Worm (Caenorhabditis elegans) whole organism, L3 larva: ENCODE results near the gene K02E10.6.
A peak's percentile ranks its signal among the peaks of the same experiment; 100 is the strongest.

ENCODE experiments used
- R02D3.7 ChIP-seq: fragments of 150-350 bp; optimal IDR thresholded peaks from 2 replicates; lab custom pipeline; 2014; ENCODE audit warnings: missing biosample characterization, missing genetic modification characterization
- ZK546.5 ChIP-seq: sonication (generic microtip); optimal IDR thresholded peaks from 2 replicates; lab custom pipeline; 2017; ENCODE audit warnings: missing biosample characterization, missing genetic modification characterization
- aly-2 ChIP-seq: fragments of 150-350 bp; optimal IDR thresholded peaks from 2 replicates; lab custom pipeline; 2014; ENCODE audit warnings: missing biosample characterization, missing genetic modification characterization
- ama-1 ChIP-seq: fragments of 150-350 bp; optimal IDR thresholded peaks from 2 replicates; lab custom pipeline; 2018
- ceh-16 ChIP-seq: sonication (generic microtip); optimal IDR thresholded peaks from 2 replicates; lab custom pipeline; 2017; ENCODE audit warnings: missing biosample characterization, missing genetic modification characterization
- ceh-28 ChIP-seq: fragments of 150-350 bp; optimal IDR thresholded peaks from 2 replicates; lab custom pipeline; 2014; ENCODE audit warnings: missing biosample characterization, missing genetic modification reagents, missing genetic modification characterization
- ceh-82 ChIP-seq: fragments of 150-350 bp; optimal IDR thresholded peaks from 2 replicates; lab custom pipeline; 2014; ENCODE audit warnings: missing biosample characterization, missing genetic modification characterization
- ceh-9 ChIP-seq: sonication (generic microtip); optimal IDR thresholded peaks from 2 replicates; lab custom pipeline; 2018; ENCODE audit warnings: missing biosample characterization, missing genetic modification characterization
- daf-12 ChIP-seq: fragments of 150-350 bp; optimal IDR thresholded peaks from 2 replicates; lab custom pipeline; 2014; ENCODE audit warnings: missing biosample characterization, missing genetic modification reagents, missing genetic modification characterization
- egl-27 ChIP-seq: sonication (generic microtip); optimal IDR thresholded peaks from 4 replicates; lab custom pipeline; 2017; ENCODE audit warnings: missing biosample characterization, missing genetic modification reagents, missing genetic modification characterization
- egl-5 ChIP-seq: fragments of 150-350 bp; optimal IDR thresholded peaks from 2 replicates; lab custom pipeline; 2017; ENCODE audit warnings: missing biosample characterization, missing genetic modification reagents, missing genetic modification characterization, inconsistent platforms
- elt-2 ChIP-seq: sonication (generic microtip); optimal IDR thresholded peaks from 2 replicates; lab custom pipeline; 2016; ENCODE audit warnings: missing genetic modification reagents, mild to moderate bottlenecking, missing genetic modification characterization, missing compliant biosample characterization
- elt-3 ChIP-seq, 3 experiments: fragments of 150-350 bp in 1 of 3; sonication (generic microtip) in 2 of 3; optimal IDR thresholded peaks; 2 replicates in 2 of 3; 4 replicates in 1 of 3; lab custom pipeline; 2014 to 2017; ENCODE audit warnings: missing biosample characterization in 3 of 3, missing genetic modification characterization in 3 of 3
- eor-1 ChIP-seq, 2 experiments: fragments of 150-350 bp; optimal IDR thresholded peaks; 2 replicates each; lab custom pipeline; 2014 to 2018; ENCODE audit warnings: missing biosample characterization in 2 of 2, missing genetic modification characterization in 2 of 2
- fkh-10 ChIP-seq: sonication (generic microtip); optimal IDR thresholded peaks from 2 replicates; lab custom pipeline; 2017; ENCODE audit warnings: missing biosample characterization, missing genetic modification reagents, missing genetic modification characterization
- lin-15B ChIP-seq: fragments of 150-350 bp; optimal IDR thresholded peaks from 2 replicates; lab custom pipeline; 2014; ENCODE audit warnings: missing biosample characterization, missing genetic modification characterization
- mdl-1 ChIP-seq: fragments of 150-350 bp; optimal IDR thresholded peaks from 2 replicates; lab custom pipeline; 2014; ENCODE audit warnings: missing biosample characterization, missing genetic modification characterization
- mml-1 ChIP-seq: fragments of 150-350 bp; sonication (generic microtip); optimal IDR thresholded peaks from 3 replicates; lab custom pipeline; 2014; ENCODE audit warnings: missing biosample characterization, missing genetic modification characterization
- nhr-11 ChIP-seq: fragments of 150-350 bp; optimal IDR thresholded peaks from 2 replicates; lab custom pipeline; 2014; ENCODE audit warnings: missing biosample characterization, missing genetic modification characterization
- nhr-12 ChIP-seq: fragments of 150-350 bp; optimal IDR thresholded peaks from 2 replicates; lab custom pipeline; 2014; ENCODE audit warnings: missing biosample characterization, missing genetic modification characterization
- nhr-23 ChIP-seq: fragments of 150-350 bp; optimal IDR thresholded peaks from 2 replicates; lab custom pipeline; 2014; ENCODE audit warnings: missing biosample characterization, missing genetic modification reagents, missing genetic modification characterization
- nhr-237 ChIP-seq: fragments of 150-350 bp; optimal IDR thresholded peaks from 2 replicates; lab custom pipeline; 2014; ENCODE audit warnings: missing biosample characterization, missing genetic modification characterization
- nhr-25 ChIP-seq: sonication (generic microtip); optimal IDR thresholded peaks from 2 replicates; lab custom pipeline; 2017; ENCODE audit warnings: missing biosample characterization, missing genetic modification characterization
- nhr-28 ChIP-seq: fragments of 150-350 bp; optimal IDR thresholded peaks from 2 replicates; lab custom pipeline; 2014; ENCODE audit warnings: missing biosample characterization, missing genetic modification characterization
- nhr-43 ChIP-seq: sonication (generic microtip); optimal IDR thresholded peaks from 2 replicates; lab custom pipeline; 2016; ENCODE audit warnings: mild to moderate bottlenecking, missing genetic modification characterization, missing compliant biosample characterization; ENCODE audit not compliant: poor library complexity, severe bottlenecking
- nhr-67 ChIP-seq: fragments of 150-350 bp; optimal IDR thresholded peaks from 2 replicates; lab custom pipeline; 2014; ENCODE audit warnings: missing biosample characterization, missing genetic modification characterization
- nhr-77 ChIP-seq: fragments of 150-350 bp; optimal IDR thresholded peaks from 2 replicates; lab custom pipeline; 2014; ENCODE audit warnings: missing biosample characterization, missing genetic modification characterization
- pha-4 ChIP-seq: fragments of 150-350 bp; optimal IDR thresholded peaks from 2 replicates; lab custom pipeline; 2014; ENCODE audit warnings: missing biosample characterization, missing genetic modification reagents, missing genetic modification characterization
- pqm-1 ChIP-seq: fragments of 150-350 bp; optimal IDR thresholded peaks from 2 replicates; lab custom pipeline; 2017; ENCODE audit warnings: missing biosample characterization, missing genetic modification characterization, inconsistent platforms
- sea-2 ChIP-seq: fragments of 150-350 bp; sonication (generic microtip); optimal IDR thresholded peaks from 4 replicates; lab custom pipeline; 2014; ENCODE audit warnings: missing biosample characterization, missing genetic modification reagents, missing genetic modification characterization
- skn-1 ChIP-seq: fragments of 150-350 bp; optimal IDR thresholded peaks from 2 replicates; lab custom pipeline; 2014; ENCODE audit warnings: missing biosample characterization, missing genetic modification characterization
- snpc-4 ChIP-seq: fragments of 150-350 bp; optimal IDR thresholded peaks from 2 replicates; lab custom pipeline; 2014; ENCODE audit warnings: missing biosample characterization, missing genetic modification characterization
- tbx-2 ChIP-seq: sonication (generic microtip); optimal IDR thresholded peaks from 2 replicates; lab custom pipeline; 2016; ENCODE audit warnings: mild to moderate bottlenecking, missing genetic modification characterization, missing compliant biosample characterization
- unc-39 ChIP-seq: sonication (generic microtip); optimal IDR thresholded peaks from 4 replicates; lab custom pipeline; 2017; ENCODE audit warnings: missing biosample characterization, missing genetic modification characterization
- unc-62 ChIP-seq: fragments of 150-350 bp; sonication (generic microtip); optimal IDR thresholded peaks from 4 replicates; lab custom pipeline; 2014; ENCODE audit warnings: missing biosample characterization, missing genetic modification reagents, missing genetic modification characterization
- ztf-4 ChIP-seq: fragments of 150-350 bp; optimal IDR thresholded peaks from 2 replicates; lab custom pipeline; 2014; ENCODE audit warnings: missing biosample characterization, missing genetic modification characterization

K02E10.6 gene

DNA sequence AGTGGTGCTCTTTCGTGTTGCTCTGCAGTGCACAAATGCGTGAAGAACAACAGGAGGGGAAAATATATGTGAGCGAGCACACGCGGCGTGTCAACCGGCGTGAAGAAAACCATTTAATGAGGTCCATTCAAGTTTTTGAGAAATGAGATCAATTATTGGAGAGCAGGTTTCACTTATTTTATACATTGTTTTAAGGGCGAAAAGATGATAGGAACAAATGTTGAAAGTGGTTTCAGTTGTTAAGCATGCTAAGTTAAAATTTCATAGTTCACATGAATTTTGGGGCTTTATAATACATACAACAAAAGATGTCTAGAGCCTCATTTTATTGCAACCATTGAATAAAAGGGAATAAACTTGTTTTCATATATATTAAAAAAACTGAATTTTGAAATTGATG lies 3.7 kb downstream of the K02E10.6 start, which contains the start of gene K02E10.5:
K02E10.5 (minus strand) TSS at position 101 of the 400 bp plus-strand sequence.
- TF ChIP-seq nhr-25 (tag; lab: Kevin White, UChicago) (no peak), lin-15B (tag; lab: Kevin White, UChicago) (no peak), mdl-1 (tag; lab: Kevin White, UChicago) (no peak), pqm-1 (tag; lab: Kevin White, UChicago) (no peak), nhr-12 (tag; lab: Kevin White, UChicago) (no peak), nhr-77 (tag; lab: Kevin White, UChicago) (no peak), tbx-2 (tag; lab: Kevin White, UChicago) (no peak), elt-2 (tag; lab: Kevin White, UChicago) (no peak), nhr-67 (tag; lab: Kevin White, UChicago) (no peak), sea-2 (GFP tag; lab: Kevin White, UChicago) (no peak), fkh-10 (GFP tag; lab: Kevin White, UChicago) (no peak), egl-27 (tag; lab: Kevin White, UChicago) (no peak), ceh-82 (tag; lab: Kevin White, UChicago) (no peak), snpc-4 (no peak), nhr-28 (tag; lab: Kevin White, UChicago) (no peak), ceh-9 (tag; lab: Kevin White, UChicago) (no peak), nhr-11 (tag; lab: Kevin White, UChicago) (no peak)

DNA sequence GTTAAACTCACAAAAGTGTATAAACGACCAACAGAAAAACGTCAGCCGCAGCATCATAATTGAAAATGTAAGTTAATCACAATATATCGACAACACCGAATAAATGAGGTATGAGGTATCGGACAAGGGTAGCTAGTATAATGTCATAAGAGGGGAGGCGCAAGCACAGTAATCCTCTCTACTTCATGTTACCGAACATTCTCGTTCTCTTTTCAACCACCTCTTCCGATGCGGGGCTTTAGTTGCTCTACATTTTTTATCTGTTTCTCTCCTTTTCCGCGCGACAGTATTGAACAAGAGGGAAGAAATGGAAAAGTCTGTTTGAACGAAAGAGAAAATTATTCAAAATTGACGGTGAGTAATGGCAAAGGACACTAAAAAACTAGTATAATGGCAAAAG lies 6.7 kb downstream of the K02E10.6 start, which contains the start of gene R04B3.3:
R04B3.3 (minus strand) TSS at position 101 of the 400 bp plus-strand sequence.
- TF ChIP-seq unc-62 (GFP tag; lab: Kevin White, UChicago) (no peak), eor-1 (tag; optimal IDR thresholded peaks at IDR 0.05; lab: Kevin White, UChicago) (no peak), unc-39 (tag; lab: Kevin White, UChicago) (no peak), pha-4 (no peak), lin-15B (tag; lab: Kevin White, UChicago) (no peak), ceh-16 (no peak), ceh-82 (tag; lab: Kevin White, UChicago) (no peak), nhr-237 (tag; lab: Kevin White, UChicago) (no peak), fkh-10 (GFP tag; lab: Kevin White, UChicago) (no peak), snpc-4 (no peak), R02D3.7 (tag; lab: Kevin White, UChicago) (no peak), pqm-1 (tag; lab: Kevin White, UChicago) (no peak), nhr-67 (tag; lab: Kevin White, UChicago) (no peak), skn-1 (tag; lab: Kevin White, UChicago) (no peak), egl-5 (tag; lab: Kevin White, UChicago) (no peak), daf-12 (tag; lab: Kevin White, UChicago) (no peak)

DNA sequence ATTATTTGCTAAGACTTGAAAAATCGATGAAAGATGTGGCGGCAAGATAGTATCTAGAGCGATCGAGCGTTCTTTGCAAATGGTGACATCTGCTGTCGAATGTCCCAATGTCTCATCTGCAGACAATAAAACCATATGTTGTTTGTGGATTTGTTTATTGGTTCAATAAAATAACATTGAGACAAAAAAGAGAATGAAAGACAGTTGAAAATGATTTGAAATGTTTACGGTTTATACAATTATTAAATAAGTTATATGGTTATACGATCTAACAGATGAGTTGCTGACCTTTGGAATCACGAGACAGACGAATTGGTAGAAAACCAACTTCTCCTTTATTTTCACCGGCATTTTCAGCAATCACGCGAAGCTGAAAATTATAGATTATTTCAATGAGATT lies 9.0 kb downstream of the K02E10.6 start, which contains the start of gene R04B3.2:
R04B3.2 (minus strand) TSS at position 101 of the 400 bp plus-strand sequence.
- no peak for TF ChIP-seq elt-3 (tag; optimal IDR thresholded peaks at IDR 0.05; lab: Kevin White, UChicago)
- TF ChIP-seq aly-2 (tag; lab: Kevin White, UChicago) = no peak
- no peak for TF ChIP-seq nhr-23 (tag; lab: Kevin White, UChicago)
- TF ChIP-seq mml-1 (tag; lab: Kevin White, UChicago) = no peak
- no peak for TF ChIP-seq skn-1 (tag; lab: Kevin White, UChicago)
- no peak for TF ChIP-seq ceh-16
- TF ChIP-seq nhr-43 (tag; lab: Kevin White, UChicago) = no peak
- no peak for TF ChIP-seq daf-12 (tag; lab: Kevin White, UChicago)
- no peak for TF ChIP-seq snpc-4
- TF ChIP-seq nhr-11 (tag; lab: Kevin White, UChicago) = no peak
- no peak for TF ChIP-seq ceh-28
- TF ChIP-seq pqm-1 (tag; lab: Kevin White, UChicago) = no peak
- no peak for TF ChIP-seq R02D3.7 (tag; lab: Kevin White, UChicago)
- TF ChIP-seq ztf-4 (tag; lab: Kevin White, UChicago) = no peak
- no peak for TF ChIP-seq unc-39 (tag; lab: Kevin White, UChicago)
- no peak for TF ChIP-seq ama-1

DNA sequence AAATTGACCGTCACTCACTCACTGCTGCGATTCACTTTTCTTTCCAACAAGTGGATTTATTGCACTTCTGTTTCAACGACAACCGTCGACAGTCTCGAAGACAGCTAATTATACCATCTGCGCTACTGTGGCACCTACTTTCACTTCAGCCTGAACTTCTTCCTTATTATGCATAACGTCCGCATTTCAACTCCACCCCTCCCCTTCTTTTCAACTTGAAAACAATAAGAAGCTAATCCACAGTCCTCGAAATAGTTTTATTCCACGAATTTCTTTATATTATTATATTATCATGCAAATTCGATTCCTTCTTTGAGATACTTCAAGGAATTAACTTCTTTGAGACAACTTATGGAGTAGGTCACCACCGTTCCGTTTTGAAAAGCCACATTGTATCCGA lies 11.3 kb downstream of the K02E10.6 start, which contains the start of gene R04B3.1:
R04B3.1 (minus strand) TSS at position 101 of the 400 bp plus-strand sequence.
- TF ChIP-seq nhr-12 (tag; lab: Kevin White, UChicago) (no peak), ZK546.5 (tag; lab: Kevin White, UChicago) (no peak), ceh-28 (no peak), nhr-25 (tag; lab: Kevin White, UChicago) (peak; percentile 20), fkh-10 (GFP tag; lab: Kevin White, UChicago) (no peak), tbx-2 (tag; lab: Kevin White, UChicago) (no peak), eor-1 (tag; optimal IDR thresholded peaks at IDR 0.05; lab: Kevin White, UChicago) (no peak), nhr-11 (tag; lab: Kevin White, UChicago) (no peak)
